Worm (Caenorhabditis elegans) whole organism, young adult: Measurements from ENCODE around the gene T27A10.2.

Experiments used
- F33H1.4 ChIP-seq: fragments of 200-800 bp; sonication (Bioruptor generic); IDR thresholded peaks from 2 replicates; pipeline ENCODE4 v1.3.6; 2022; ENCODE audit warnings: missing genetic modification reagents, missing genetic modification characterization, missing compliant biosample characterization
- F39B2.1 ChIP-seq: fragments of 200-800 bp; sonication (Bioruptor generic); IDR thresholded peaks from 2 replicates; pipeline ENCODE4 v1.3.6; 2022; ENCODE audit warnings: missing genetic modification reagents, missing genetic modification characterization, missing compliant biosample characterization
- K11D2.4 ChIP-seq: fragments of 200-800 bp; sonication (Bioruptor generic); IDR thresholded peaks from 2 replicates; pipeline ENCODE4 v1.3.6; 2022; ENCODE audit warnings: missing genetic modification reagents, missing genetic modification characterization, missing compliant biosample characterization
- akir-1 ChIP-seq: fragments of 200-800 bp; sonication (Bioruptor generic); optimal IDR thresholded peaks from 2 replicates; lab custom pipeline; 2018; ENCODE audit warnings: mild to moderate bottlenecking, missing genetic modification characterization, moderate library complexity, missing compliant biosample characterization
- cebp-1 ChIP-seq, 2 experiments: fragments of 200-800 bp in 1 of 2; sonication (Bioruptor generic) in 1 of 2; sonication (generic microtip) in 1 of 2; IDR thresholded peaks in 1 of 2; optimal IDR thresholded peaks in 1 of 2; 2 replicates each; pipeline versions ENCODE4 v1.3.6 to Lab custom; 2017 to 2022; ENCODE audit warnings: missing compliant biosample characterization in 2 of 2, missing genetic modification characterization in 2 of 2, mild to moderate bottlenecking in 1 of 2, missing genetic modification reagents in 1 of 2, moderate library complexity in 1 of 2
- dpff-1 ChIP-seq: sonication (generic microtip); optimal IDR thresholded peaks from 2 replicates; lab custom pipeline; 2017; ENCODE audit warnings: mild to moderate bottlenecking, missing genetic modification characterization, missing compliant biosample characterization
- nfya-1 ChIP-seq: sonication (generic microtip); optimal IDR thresholded peaks from 2 replicates; lab custom pipeline; 2017; ENCODE audit warnings: antibody characterized with exemption, missing compliant biosample characterization, missing genetic modification characterization, borderline replicate concordance; ENCODE audit not compliant: insufficient read depth
- snpc-1.3 ChIP-seq: sonication (generic microtip); optimal IDR thresholded peaks from 2 replicates; lab custom pipeline; 2017; ENCODE audit warnings: missing genetic modification characterization, mild to moderate bottlenecking, missing compliant biosample characterization, antibody characterized with exemption, moderate library complexity, missing genotype, missing genetic modification reagents; ENCODE audit not compliant: insufficient read depth
- tbp1 ChIP-seq: fragments of 200-800 bp; sonication (Bioruptor generic); optimal IDR thresholded peaks from 2 replicates; lab custom pipeline; 2018; ENCODE audit warnings: mild to moderate bottlenecking, missing genetic modification characterization, missing compliant biosample characterization
- ztf-26 ChIP-seq: sonication (generic microtip); optimal IDR thresholded peaks from 2 replicates; lab custom pipeline; 2017; ENCODE audit warnings: missing genetic modification characterization, missing compliant biosample characterization
- ztf-3 ChIP-seq: fragments of 200-800 bp; sonication (Bioruptor generic); optimal IDR thresholded peaks from 2 replicates; lab custom pipeline; 2018; ENCODE audit warnings: mild to moderate bottlenecking, missing genetic modification characterization, missing compliant biosample characterization

DNA sequence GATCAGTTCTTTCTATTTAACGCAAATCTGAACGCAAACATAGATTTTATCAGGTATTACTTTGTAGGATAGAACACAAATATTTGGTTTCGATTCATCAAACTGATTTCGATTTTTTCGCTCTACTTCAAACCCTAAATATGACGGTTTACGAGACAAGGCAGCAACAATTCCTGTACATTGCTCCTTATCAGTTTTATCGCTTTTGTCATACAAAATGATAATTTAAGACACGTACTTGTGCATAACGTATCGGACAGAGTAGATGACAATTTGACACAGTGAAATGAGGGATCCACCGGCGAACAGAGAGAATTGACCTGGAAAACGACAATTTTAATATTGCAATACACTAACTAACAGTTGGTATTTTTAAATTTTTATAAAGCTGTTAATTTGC is 27.9 kb downstream of the T27A10.2 start:
- TF ChIP-seq ztf-26 (tag; lab: Kevin White, UChicago) (no peak), ztf-3 (no peak), dpff-1 (tag; lab: Kevin White, UChicago) (no peak), tbp1 (GFP tag; lab: Kevin White, UChicago) (no peak), F33H1.4 (GFP tag; lab: Robert Waterston, UW) (no peak), nfya-1 (no peak), cebp-1 (GFP tag; IDR thresholded peaks at IDR 0.05; lab: Robert Waterston, UW) (no peak), cebp-1 (tag; optimal IDR thresholded peaks at IDR 0.05; lab: Kevin White, UChicago) (no peak), F39B2.1 (GFP tag; lab: Robert Waterston, UW) (no peak), snpc-1.3 (no peak), akir-1 (GFP tag; lab: Kevin White, UChicago) (no peak), K11D2.4 (GFP tag; lab: Robert Waterston, UW) (no peak)
